Worm (Caenorhabditis elegans): ENCODE data around the gene utx-1.

The utx-1 gene

ce11 chrX:8565810-8566416 lies 9.0 kb downstream of the utx-1 start (continued):
- TF ChIP-seq ceh-48 (tag; optimal IDR thresholded peaks at IDR 0.05): no peak
- TF ChIP-seq pat-9 (tag; optimal IDR thresholded peaks at IDR 0.05): no peak
- TF ChIP-seq pag-3 (tag; optimal IDR thresholded peaks at IDR 0.05; ENCODE audit: borderline replicate concordance): no peak
- TF ChIP-seq rnt-1 (tag; optimal IDR thresholded peaks at IDR 0.05): peak; percentile 32
- no peak for TF ChIP-seq eyg-1 (tag; optimal IDR thresholded peaks at IDR 0.05)
- TF ChIP-seq lin-11 (tag; optimal IDR thresholded peaks at IDR 0.05): no peak
- TF ChIP-seq unc-86 (tag; optimal IDR thresholded peaks at IDR 0.05): no peak
- TF ChIP-seq nhr-11 (tag; optimal IDR thresholded peaks at IDR 0.05): no peak
- peak; percentile 39 for TF ChIP-seq ceh-19 (GFP tag; optimal IDR thresholded peaks at IDR 0.05)
- no peak for TF ChIP-seq dmd-4 (tag; optimal IDR thresholded peaks at IDR 0.05; ENCODE audit: borderline replicate concordance)
- TF ChIP-seq ets-4 (tag; optimal IDR thresholded peaks at IDR 0.05): no peak
- TF ChIP-seq pha-2 (tag; optimal IDR thresholded peaks at IDR 0.05): no peak
- TF ChIP-seq ztf-16 (tag; optimal IDR thresholded peaks at IDR 0.05): no peak
- TF ChIP-seq ceh-18 (tag; optimal IDR thresholded peaks at IDR 0.05): peak; percentile 2
- TF ChIP-seq hlh-6 (tag; optimal IDR thresholded peaks at IDR 0.05): peak; percentile 47
- no peak for TF ChIP-seq elt-2 (tag; optimal IDR thresholded peaks at IDR 0.05)
- no peak for TF ChIP-seq ceh-14 (tag; optimal IDR thresholded peaks at IDR 0.05)
- TF ChIP-seq hlh-8 (tag; optimal IDR thresholded peaks at IDR 0.05): no peak
- no peak for TF ChIP-seq npax-4 (tag; optimal IDR thresholded peaks at IDR 0.05)
- no peak for TF ChIP-seq odd-2 (tag; optimal IDR thresholded peaks at IDR 0.05)

ce11 chrX:8566521-8567032 lies 9.6 kb downstream of the utx-1 start:
- TF ChIP-seq sox-2 (GFP tag; IDR thresholded peaks at IDR 0.05): no peak
- no peak for TF ChIP-seq zip-5 (tag; optimal IDR thresholded peaks at IDR 0.05)
- no peak for TF ChIP-seq nhr-232 (tag; optimal IDR thresholded peaks at IDR 0.05)
- TF ChIP-seq odd-2 (tag; optimal IDR thresholded peaks at IDR 0.05): no peak
- no peak for TF ChIP-seq ceh-45 (GFP tag; IDR thresholded peaks at IDR 0.05)
- TF ChIP-seq ceh-30 (tag; optimal IDR thresholded peaks at IDR 0.05): no peak
- TF ChIP-seq lin-11 (tag; optimal IDR thresholded peaks at IDR 0.05): no peak
- no peak for TF ChIP-seq fkh-6 (tag; optimal IDR thresholded peaks at IDR 0.05)
- TF ChIP-seq unc-3 (GFP tag; conservative IDR thresholded peaks at IDR 0.05): no peak
- TF ChIP-seq unc-3 (tag; optimal IDR thresholded peaks at IDR 0.05): no peak
- TF ChIP-seq lim-6 (tag; optimal IDR thresholded peaks at IDR 0.05): no peak
- no peak for TF ChIP-seq che-1 (tag; optimal IDR thresholded peaks at IDR 0.05)
- no peak for TF ChIP-seq ets-4 (tag; optimal IDR thresholded peaks at IDR 0.05)
- TF ChIP-seq nfya-1 (tag; optimal IDR thresholded peaks at IDR 0.05): no peak

- TF ChIP-seq unc-55 (GFP tag; optimal IDR thresholded peaks at IDR 0.05) (no peak), odd-2 (tag; optimal IDR thresholded peaks at IDR 0.05) (no peak), sox-4 (tag; optimal IDR thresholded peaks at IDR 0.05) (no peak)
Measured at ce11 chrX:8567166-8567565, 10.2 kb downstream of the utx-1 start.

- TF ChIP-seq ceh-18 (tag; optimal IDR thresholded peaks at IDR 0.05) (no peak), pros-1 (tag; optimal IDR thresholded peaks at IDR 0.05) (no peak), ceh-2 (tag; optimal IDR thresholded peaks at IDR 0.05) (no peak), tbx-2 (tag; optimal IDR thresholded peaks at IDR 0.05) (no peak), Y22D7AL.16 (tag; optimal IDR thresholded peaks at IDR 0.05) (no peak), nfya-1 (tag; optimal IDR thresholded peaks at IDR 0.05) (no peak), ceh-24 (tag; optimal IDR thresholded peaks at IDR 0.05) (no peak), ceh-19 (GFP tag; optimal IDR thresholded peaks at IDR 0.05) (no peak), eyg-1 (tag; optimal IDR thresholded peaks at IDR 0.05) (no peak), K02D7.2 (tag; optimal IDR thresholded peaks at IDR 0.05) (no peak), hlh-15 (tag; optimal IDR thresholded peaks at IDR 0.05) (no peak), fkh-10 (GFP tag; optimal IDR thresholded peaks at IDR 0.05) (no peak), unc-42 (tag; optimal IDR thresholded peaks at IDR 0.05) (no peak)
Measured at ce11 chrX:8567823-8568314, 10.9 kb downstream of the utx-1 start.
